Worm (Caenorhabditis elegans) whole organism, L2 larva: Measurements from ENCODE around the gene T01G1.2.

ENCODE experiments used
- gmeb-1 ChIP-seq: fragments of 150-350 bp; optimal IDR thresholded peaks from 2 replicates; lab custom pipeline; 2014; ENCODE audit warnings: missing biosample characterization, missing genetic modification characterization
- ztf-11 ChIP-seq: sonication (generic microtip); optimal IDR thresholded peaks from 2 replicates; lab custom pipeline; 2017; ENCODE audit warnings: missing biosample characterization, missing genetic modification characterization

- TF ChIP-seq gmeb-1 (tag; lab: Kevin White, UChicago) (no peak), ztf-11 (tag; lab: Kevin White, UChicago) (no peak)
Observed at ce11 chrIV:11349747-11350146, 4.5 kb upstream of the T01G1.2 start.
